Worm (Caenorhabditis elegans) whole organism, young adult: ENCODE measurements around the gene F09D12.2.

Experiments
- ama-1 ChIP-seq, 3 experiments: fragments of 150-350 bp in 1 of 3; sonication (generic microtip) in 2 of 3; optimal IDR thresholded peaks; 2 replicates each; lab custom pipeline; 2014 to 2018; ENCODE audit warnings: missing biosample characterization in 2 of 3, missing genetic modification characterization in 2 of 3, missing genetic modification reagents in 2 of 3
- attf-3 ChIP-seq: fragments of 200-800 bp; sonication (Bioruptor generic); conservative IDR thresholded peaks from 2 replicates; pipeline ENCODE4 v1.3.6; 2022; ENCODE audit warnings: missing genetic modification reagents, missing genetic modification characterization, missing compliant biosample characterization
- ceh-79 ChIP-seq: sonication (generic microtip); optimal IDR thresholded peaks from 2 replicates; lab custom pipeline; 2017; ENCODE audit warnings: mild to moderate bottlenecking, missing genetic modification characterization, missing compliant biosample characterization
- egl-18 ChIP-seq: fragments of 200-800 bp; sonication (Bioruptor generic); IDR thresholded peaks from 2 replicates; pipeline ENCODE4 v1.3.6; 2022; ENCODE audit warnings: missing genetic modification reagents, missing genetic modification characterization, missing compliant biosample characterization
- lin-40 ChIP-seq: sonication (generic microtip); optimal IDR thresholded peaks from 2 replicates; lab custom pipeline; 2016; ENCODE audit warnings: missing genetic modification characterization, mild to moderate bottlenecking, missing compliant biosample characterization, missing genotype, missing genetic modification reagents
- nhr-90 ChIP-seq: sonication (generic microtip); optimal IDR thresholded peaks from 2 replicates; lab custom pipeline; 2016; ENCODE audit warnings: missing genotype, mild to moderate bottlenecking, missing genetic modification characterization, missing compliant biosample characterization
- sea-2 ChIP-seq: fragments of 200-800 bp; sonication (Bioruptor generic); IDR thresholded peaks from 2 replicates; pipeline ENCODE4 v1.3.6; 2022; ENCODE audit warnings: missing genetic modification characterization, missing compliant biosample characterization
- tlf-1 ChIP-seq: fragments of 200-800 bp; sonication (Bioruptor generic); optimal IDR thresholded peaks from 2 replicates; lab custom pipeline; 2018; ENCODE audit warnings: mild to moderate bottlenecking, missing genetic modification characterization, missing compliant biosample characterization
- unc-130 ChIP-seq: sonication (generic microtip); optimal IDR thresholded peaks from 2 replicates; lab custom pipeline; 2016; ENCODE audit warnings: missing genetic modification reagents, missing genetic modification characterization, missing compliant biosample characterization
- unc-62 ChIP-seq: fragments of 150-350 bp; optimal IDR thresholded peaks from 2 replicates; lab custom pipeline; 2014; ENCODE audit warnings: missing biosample characterization, missing genetic modification reagents, missing genetic modification characterization

DNA sequence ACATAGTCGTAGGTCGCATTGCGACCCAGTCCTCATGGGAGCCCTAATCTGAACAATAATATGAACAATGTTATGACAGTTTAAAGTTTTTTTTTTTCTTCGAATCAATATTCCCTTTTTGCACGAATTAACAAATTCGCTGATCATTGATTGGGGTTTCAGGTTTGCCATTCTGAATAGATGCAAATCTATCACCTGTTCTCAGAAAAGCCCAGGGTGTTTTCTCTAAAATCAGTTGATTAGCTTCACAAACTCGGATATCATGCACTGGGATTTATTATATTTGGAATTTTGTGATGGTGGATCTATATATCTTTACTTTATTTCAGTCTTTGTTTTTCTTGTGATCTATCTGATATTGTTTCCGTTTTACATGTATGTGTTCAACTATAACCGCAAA lies 9.3 kb upstream of the F09D12.2 start, which contains the start of gene srz-23:
- TF ChIP-seq sea-2 = no peak
- no peak for TF ChIP-seq ceh-79 (tag; lab: Kevin White, UChicago)
- TF ChIP-seq egl-18 (GFP tag; lab: Robert Waterston, UW) = no peak
- no peak for TF ChIP-seq unc-62
- no peak for TF ChIP-seq nhr-90 (tag; lab: Kevin White, UChicago)
- no peak for TF ChIP-seq ama-1 (optimal IDR thresholded peaks at IDR 0.05; lab: Kevin White, UChicago)
- TF ChIP-seq ama-1 (GFP tag; optimal IDR thresholded peaks at IDR 0.05; lab: Kevin White, UChicago) = no peak
- no peak for TF ChIP-seq tlf-1 (GFP tag; lab: Kevin White, UChicago)
- TF ChIP-seq lin-40 = no peak
- TF ChIP-seq attf-3 = no peak
- TF ChIP-seq unc-130 (GFP tag; lab: Kevin White, UChicago) = no peak
